Fruit fly (Drosophila melanogaster): Measurements from ENCODE around the gene CG33523.

- no peak for TF ChIP-seq Myc (optimal IDR thresholded peaks at IDR 0.05)
- TF ChIP-seq ttk (optimal IDR thresholded peaks at IDR 0.05): no peak
- no peak for TF ChIP-seq psq (optimal IDR thresholded peaks at IDR 0.05)
- TF ChIP-seq Sin3A (optimal IDR thresholded peaks at IDR 0.05): no peak
- TF ChIP-seq h (optimal IDR thresholded peaks at IDR 0.05): no peak
Measured at dm6 chr3L:5976121-5976906, 52.7 kb downstream of the CG33523 start.
